Worm (Caenorhabditis elegans): Measurements from ENCODE around the gene str-37.

Gene str-37

ce11 chrV:13312210-13312676 is 15.3 kb upstream of the str-37 start, which contains the start of gene nasp-2:
nasp-2 (minus strand) TSS chrV:13312260.
- no peak for TF ChIP-seq ama-1 (optimal IDR thresholded peaks at IDR 0.05)
- peak; percentile 77 for TF ChIP-seq nhr-6 (tag; optimal IDR thresholded peaks at IDR 0.05)
- TF ChIP-seq dpl-1 (GFP tag; optimal IDR thresholded peaks at IDR 0.05) = peak; percentile 63
- TF ChIP-seq ceh-44 (GFP tag; IDR thresholded peaks at IDR 0.05) = no peak
- no peak for TF ChIP-seq duxl-1 (tag; optimal IDR thresholded peaks at IDR 0.05; ENCODE audit: poor library complexity)
- peak; percentile 91 for TF ChIP-seq F49E8.2 (tag; optimal IDR thresholded peaks at IDR 0.05; ENCODE audit: borderline replicate concordance)
- peak; percentile 81 for TF ChIP-seq T20F7.1 (GFP tag; optimal IDR thresholded peaks at IDR 0.05)
- no peak for TF ChIP-seq daf-8 (GFP tag; IDR thresholded peaks at IDR 0.05)
- TF ChIP-seq lin-38 (GFP tag; IDR thresholded peaks at IDR 0.05) = peak; percentile 79
- TF ChIP-seq tra-1 (GFP tag; IDR thresholded peaks at IDR 0.05) = 0 out of 2 replicates have a peak, but pooled peaks have one; percentile 8
- 0 out of 2 replicates have a peak, but pooled peaks have one; percentile 43 for TF ChIP-seq dmd-9 (GFP tag; IDR thresholded peaks at IDR 0.05)
- no peak for TF ChIP-seq lin-15B (tag; optimal IDR thresholded peaks at IDR 0.05)
- peak; percentile 51; the same call in 1 of the 2 replicates for TF ChIP-seq ZK337.2 (GFP tag; IDR thresholded peaks at IDR 0.05)
- no peak for TF ChIP-seq dve-1 (tag; optimal IDR thresholded peaks at IDR 0.05; ENCODE audit: insufficient read depth)
- no peak for TF ChIP-seq R02D3.7 (tag; optimal IDR thresholded peaks at IDR 0.05)
- no peak for TF ChIP-seq T26A8.4 (GFP tag; IDR thresholded peaks at IDR 0.05)
- peak; percentile 97 for TF ChIP-seq Y48G9A.11 (GFP tag; IDR thresholded peaks at IDR 0.05)
- TF ChIP-seq unc-130 (GFP tag; optimal IDR thresholded peaks at IDR 0.05) = peak; percentile 87
- TF ChIP-seq daf-12 (tag; optimal IDR thresholded peaks at IDR 0.05) = no peak
- no peak for TF ChIP-seq daf-19 (GFP tag; conservative IDR thresholded peaks at IDR 0.05)
- no peak for TF ChIP-seq fos-1 (tag; optimal IDR thresholded peaks at IDR 0.05)
- TF ChIP-seq dmd-8 (GFP tag; IDR thresholded peaks at IDR 0.05) = no peak
- peak; percentile 63 for TF ChIP-seq mes-2 (tag; optimal IDR thresholded peaks at IDR 0.05; ENCODE audit: poor library complexity, severe bottlenecking)
- no peak for TF ChIP-seq vab-7 (GFP tag; IDR thresholded peaks at IDR 0.05)
- no peak for TF ChIP-seq egl-27 (tag; optimal IDR thresholded peaks at IDR 0.05)
- TF ChIP-seq Y5F2A.4 (GFP tag; optimal IDR thresholded peaks at IDR 0.05) = no peak
- TF ChIP-seq mdt-29 (GFP tag; IDR thresholded peaks at IDR 0.05) = no peak
- TF ChIP-seq ZK546.5 (tag; optimal IDR thresholded peaks at IDR 0.05) = no peak
- TF ChIP-seq saeg-2 (GFP tag; IDR thresholded peaks at IDR 0.05) = no peak
- TF ChIP-seq ztf-7 (tag; optimal IDR thresholded peaks at IDR 0.05) = no peak

- peak in 1 of 2 experiments; percentile 83 for TF ChIP-seq hif-1 (tag; optimal IDR thresholded peaks at IDR 0.05)
- TF ChIP-seq hlh-11 (tag; optimal IDR thresholded peaks at IDR 0.05) = peak; percentile 41
- TF ChIP-seq hlh-30 (tag; optimal IDR thresholded peaks at IDR 0.05; ENCODE audit: insufficient read depth) = peak; percentile 65
- TF ChIP-seq zip-2 (tag; optimal IDR thresholded peaks at IDR 0.05) = peak; percentile 1
- peak; percentile 99 for TF ChIP-seq T20F7.1 (GFP tag; optimal IDR thresholded peaks at IDR 0.05)
- peak in 1 of 2 experiments; percentile 13 for TF ChIP-seq daf-16 (GFP tag; optimal IDR thresholded peaks at IDR 0.05)
- peak; percentile 28 for TF ChIP-seq daf-16 (tag; optimal IDR thresholded peaks at IDR 0.05)
- no peak for TF ChIP-seq zag-1 (tag; optimal IDR thresholded peaks at IDR 0.05)
- TF ChIP-seq nhr-48 (tag; optimal IDR thresholded peaks at IDR 0.05) = peak; percentile 26
- no peak for TF ChIP-seq tag-97 (GFP tag; IDR thresholded peaks at IDR 0.05)
- peak; percentile 66 for TF ChIP-seq rbr-2 (tag; optimal IDR thresholded peaks at IDR 0.05)
- peak; percentile 20 for TF ChIP-seq nhr-28 (tag; optimal IDR thresholded peaks at IDR 0.05)
- TF ChIP-seq ZK337.2 (GFP tag; IDR thresholded peaks at IDR 0.05) = peak; percentile 82
- 0 out of 2 replicates have a peak, but pooled peaks have one; percentile 44 for TF ChIP-seq T26A8.4 (GFP tag; IDR thresholded peaks at IDR 0.05)
- no peak for TF ChIP-seq lir-3 (tag; optimal IDR thresholded peaks at IDR 0.05)
- TF ChIP-seq attf-4 (tag; optimal IDR thresholded peaks at IDR 0.05) = no peak
- TF ChIP-seq dve-1 (tag; optimal IDR thresholded peaks at IDR 0.05; ENCODE audit: insufficient read depth) = peak; percentile 80
- TF ChIP-seq lsy-2 (tag; optimal IDR thresholded peaks at IDR 0.05) = peak in 1 of 2 experiments; percentile 93
- peak; percentile 71 for TF ChIP-seq lin-38 (GFP tag; IDR thresholded peaks at IDR 0.05)
- no peak for TF ChIP-seq spr-1 (tag; optimal IDR thresholded peaks at IDR 0.05)
- peak; percentile 36; the same call in 1 of the 2 replicates for TF ChIP-seq hmg-1.1 (GFP tag; IDR thresholded peaks at IDR 0.05)
- no peak for TF ChIP-seq madf-9 (GFP tag; conservative IDR thresholded peaks at IDR 0.05)
- TF ChIP-seq lin-13 (GFP tag; optimal IDR thresholded peaks at IDR 0.05) = no peak
- peak; percentile 67 for TF ChIP-seq mep-1 (tag; optimal IDR thresholded peaks at IDR 0.05)
- TF ChIP-seq ctbp-1 (GFP tag; IDR thresholded peaks at IDR 0.05) = no peak
- TF ChIP-seq saeg-2 (GFP tag; IDR thresholded peaks at IDR 0.05) = no peak
These were observed 14.4 kb upstream of the str-37 start, which contains the start of gene C50B6.3 for ce11 chrV:13313045-13313623. C50B6.3 (plus strand) TSS chrV:13313573.

Measured in whole organism, L4 larva.